Worm (Caenorhabditis elegans): ENCODE data around the gene gpa-2.

Gene gpa-2

DNA sequence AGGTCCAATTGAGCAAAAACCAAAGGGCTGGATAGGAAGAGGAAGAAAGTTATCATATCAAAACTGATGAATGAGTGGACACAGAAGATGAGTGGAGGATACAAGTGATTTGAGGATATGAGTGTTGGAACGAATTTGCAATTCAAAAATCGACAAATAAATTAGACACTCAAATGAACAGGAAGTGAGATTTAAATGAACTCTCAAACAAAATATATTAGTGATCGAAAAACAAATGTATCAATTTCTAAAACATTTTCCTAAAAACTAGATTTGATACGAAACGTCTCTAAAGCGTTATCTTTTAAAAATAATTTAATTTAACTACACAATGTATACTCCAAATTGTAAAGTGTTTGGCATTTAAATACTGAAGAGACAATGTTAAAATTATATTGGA, 4.6 kb downstream of the gpa-2 start, which contains the start of gene F38E1.10:
TSS of gene F38E1.10 (minus strand) at position 101 of the 400 bp plus-strand sequence.
- no peak for TF ChIP-seq egl-27 (tag; optimal IDR thresholded peaks at IDR 0.05)
- TF ChIP-seq dmd-9 (GFP tag; IDR thresholded peaks at IDR 0.05), result no peak
- TF ChIP-seq unc-62 (GFP tag; optimal IDR thresholded peaks at IDR 0.05 in 1 of 2), result peak in 1 of 2 experiments; percentile 6
- TF ChIP-seq unc-62 (tag; optimal IDR thresholded peaks at IDR 0.05), result no peak

DNA sequence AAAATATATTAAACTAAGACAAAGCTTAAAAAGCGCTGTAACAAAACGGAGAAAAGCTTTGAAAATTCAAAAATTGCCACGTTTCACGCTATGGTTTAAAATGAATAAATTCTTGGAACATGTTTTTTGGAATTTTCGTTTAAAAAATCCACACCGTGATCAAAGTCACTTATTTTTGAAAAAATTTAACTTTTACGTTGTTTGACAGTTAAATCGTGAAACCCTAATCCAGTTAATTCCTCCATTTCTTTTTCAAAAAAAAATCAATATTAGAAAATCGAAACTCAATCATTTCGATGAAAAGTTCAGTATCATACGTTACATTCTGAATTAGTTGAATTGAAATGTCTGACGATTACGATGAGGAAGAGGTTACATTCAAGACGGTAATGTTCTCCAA, 5.0 kb downstream of the gpa-2 start, which contains the start of gene F38E1.3:
TSS of gene F38E1.3 (plus strand) at position 301 of the 400 bp plus-strand sequence.
- TF ChIP-seq ceh-82 (tag; optimal IDR thresholded peaks at IDR 0.05) (no peak), nhr-76 (tag; optimal IDR thresholded peaks at IDR 0.05) (no peak), Y75B8A.6 (GFP tag; IDR thresholded peaks at IDR 0.05) (no peak), zip-2 (tag; optimal IDR thresholded peaks at IDR 0.05) (no peak), nhr-41 (GFP tag; IDR thresholded peaks at IDR 0.05) (no peak), ztf-7 (tag; optimal IDR thresholded peaks at IDR 0.05) (no peak), ama-1 (optimal IDR thresholded peaks at IDR 0.05) (no peak), ces-1 (GFP tag; optimal IDR thresholded peaks at IDR 0.05) (no peak), sdz-12 (GFP tag; optimal IDR thresholded peaks at IDR 0.05) (no peak), cey-2 (tag; optimal IDR thresholded peaks at IDR 0.05; ENCODE audit: borderline replicate concordance, insufficient read depth) (no peak), nhr-10 (tag; optimal IDR thresholded peaks at IDR 0.05) (no peak), dve-1 (tag; optimal IDR thresholded peaks at IDR 0.05; ENCODE audit: insufficient read depth) (no peak), zfp-2 (tag; optimal IDR thresholded peaks at IDR 0.05) (no peak), lin-38 (GFP tag; IDR thresholded peaks at IDR 0.05) (no peak), hmg-1.1 (GFP tag; IDR thresholded peaks at IDR 0.05) (no peak), arid-1 (GFP tag; conservative IDR thresholded peaks at IDR 0.05) (no peak), lim-7 (GFP tag; IDR thresholded peaks at IDR 0.05) (no peak), ZK337.2 (GFP tag; IDR thresholded peaks at IDR 0.05) (no peak)

DNA sequence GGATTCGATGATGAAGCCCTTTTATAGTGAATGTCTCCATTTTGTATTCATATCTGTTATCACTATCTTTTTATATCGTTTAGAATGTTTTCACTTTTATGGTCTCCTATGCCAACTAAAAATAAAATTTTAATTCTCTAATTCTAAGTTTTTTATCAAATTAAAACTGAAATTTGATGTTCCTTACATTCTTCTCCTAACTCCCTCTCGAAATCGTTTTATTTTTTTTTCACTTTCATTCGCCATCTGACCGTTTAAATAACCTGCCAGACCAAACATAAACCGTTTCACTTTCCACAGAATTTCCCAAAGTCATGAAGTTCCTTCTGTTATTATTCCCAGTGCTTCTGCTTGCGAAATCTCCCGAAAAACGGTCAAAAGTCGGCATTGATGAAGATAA, 8.4 kb downstream of the gpa-2 start, which contains the start of gene F52E1.5:
TSS of gene F52E1.5 (plus strand) at position 301 of the 400 bp plus-strand sequence.
- no peak for TF ChIP-seq ces-1 (GFP tag; optimal IDR thresholded peaks at IDR 0.05)
- no peak for TF ChIP-seq nhr-237 (tag; optimal IDR thresholded peaks at IDR 0.05)
- no peak for TF ChIP-seq lin-29 (GFP tag; IDR thresholded peaks at IDR 0.05)
- TF ChIP-seq nhr-11 (tag; optimal IDR thresholded peaks at IDR 0.05), result no peak
- TF ChIP-seq lim-7 (GFP tag; IDR thresholded peaks at IDR 0.05), result no peak
- no peak for TF ChIP-seq daf-8 (GFP tag; IDR thresholded peaks at IDR 0.05)
- no peak for TF ChIP-seq mxl-3 (GFP tag; optimal IDR thresholded peaks at IDR 0.05)
- TF ChIP-seq ceh-62 (tag; optimal IDR thresholded peaks at IDR 0.05), result no peak

DNA sequence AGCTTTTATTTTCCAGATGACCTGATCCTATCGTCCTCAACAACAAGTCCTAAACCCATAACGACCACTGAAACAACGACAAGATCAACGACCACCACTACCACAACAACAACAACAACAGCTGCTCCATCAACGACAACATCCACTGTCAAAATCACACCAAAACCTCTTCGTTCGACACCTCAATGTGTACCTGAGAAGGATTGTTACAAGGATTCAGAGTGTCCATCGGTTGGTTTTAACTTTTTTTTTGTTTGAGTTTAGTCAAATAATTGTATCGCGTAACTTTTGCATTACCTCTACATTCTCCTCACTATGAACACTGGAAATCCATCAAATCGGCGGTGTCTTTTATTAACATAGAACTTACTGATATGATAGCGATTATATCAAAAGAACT, 9.3 kb downstream of the gpa-2 start:
- TF ChIP-seq php-3 (GFP tag; IDR thresholded peaks at IDR 0.05) (no peak), daf-16 (GFP tag; optimal IDR thresholded peaks at IDR 0.05) (peak in 1 of 2 experiments; percentile 79), daf-16 (tag; optimal IDR thresholded peaks at IDR 0.05) (no peak), unc-62 (GFP tag; optimal IDR thresholded peaks at IDR 0.05 in 1 of 2) (peak in 1 of 2 experiments; percentile 92), unc-62 (tag; optimal IDR thresholded peaks at IDR 0.05) (no peak), ceh-32 (tag; optimal IDR thresholded peaks at IDR 0.05; ENCODE audit: poor library complexity) (no peak), daf-19 (GFP tag; conservative IDR thresholded peaks at IDR 0.05) (no peak)

DNA sequence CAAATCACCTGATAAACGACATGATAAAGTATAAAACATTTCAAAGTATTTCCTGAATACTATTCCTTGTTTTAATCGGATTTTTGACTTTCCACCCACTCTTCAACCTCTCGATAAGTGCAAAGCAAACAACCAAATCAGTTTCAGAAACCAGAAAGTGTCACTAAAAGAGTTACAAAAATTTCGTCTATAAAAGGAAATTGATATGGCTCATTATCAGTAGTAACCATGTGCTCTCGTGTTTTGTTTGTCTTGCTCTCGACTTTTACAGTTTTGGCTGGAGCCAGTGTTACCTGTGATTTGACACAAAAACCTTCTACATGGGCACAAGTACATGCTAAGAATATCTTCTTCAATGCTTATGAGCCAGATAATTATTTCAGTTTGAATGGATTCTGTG, 12.9 kb downstream of the gpa-2 start, which contains the start of gene F52E1.14:
TSS of gene F52E1.14 (plus strand) at position 207 of the 400 bp plus-strand sequence.
- TF ChIP-seq duxl-1 (tag; optimal IDR thresholded peaks at IDR 0.05; ENCODE audit: poor library complexity) (no peak), mxl-3 (GFP tag; optimal IDR thresholded peaks at IDR 0.05) (peak; percentile 8), dmd-6 (GFP tag; IDR thresholded peaks at IDR 0.05) (peak; percentile 80), lin-15B (tag; optimal IDR thresholded peaks at IDR 0.05) (no peak), dve-1 (tag; optimal IDR thresholded peaks at IDR 0.05; ENCODE audit: insufficient read depth) (peak; percentile 85), zip-11 (GFP tag; IDR thresholded peaks at IDR 0.05) (no peak), F37D6.2 (tag; optimal IDR thresholded peaks at IDR 0.05) (no peak), snpc-1.2 (GFP tag; IDR thresholded peaks at IDR 0.05) (no peak), nhr-76 (tag; optimal IDR thresholded peaks at IDR 0.05) (no peak), snpc-4 (tag; optimal IDR thresholded peaks at IDR 0.05) (no peak), nhr-77 (tag; optimal IDR thresholded peaks at IDR 0.05) (peak; percentile 84), nhr-48 (tag; optimal IDR thresholded peaks at IDR 0.05) (peak; percentile 11), daf-16 (GFP tag; optimal IDR thresholded peaks at IDR 0.05) (no peak), daf-16 (tag; optimal IDR thresholded peaks at IDR 0.05) (peak; percentile 80), nhr-41 (GFP tag; IDR thresholded peaks at IDR 0.05) (0 out of 2 replicates have a peak, but pooled peaks have one; percentile 5), unc-62 (GFP tag; optimal IDR thresholded peaks at IDR 0.05 in 1 of 2) (peak in 1 of 2 experiments; percentile 56), unc-62 (tag; optimal IDR thresholded peaks at IDR 0.05) (no peak), mep-1 (tag; optimal IDR thresholded peaks at IDR 0.05) (no peak), gei-8 (GFP tag; optimal IDR thresholded peaks at IDR 0.05) (no peak), nhr-28 (tag; optimal IDR thresholded peaks at IDR 0.05) (peak; percentile 67)
